Fruit fly (Drosophila melanogaster) whole organism, prepupa: ENCODE data around the gene CG7916.

Source experiments
- Blimp-1 ChIP-seq: fragments of 200-800 bp; sonication (Bioruptor generic); optimal IDR thresholded peaks from 3 replicates; lab custom pipeline; 2017; ENCODE audit warnings: missing biosample characterization, missing genetic modification characterization, mild to moderate bottlenecking, moderate library complexity, missing genetic modification reagents
- CG10631 ChIP-seq: fragments of 200-800 bp; sonication (Bioruptor generic); optimal IDR thresholded peaks from 2 replicates; lab custom pipeline; 2016; ENCODE audit warnings: missing biosample characterization, missing genetic modification characterization
- CG10669 ChIP-seq: fragments of 200-800 bp; sonication (Bioruptor generic); optimal IDR thresholded peaks from 3 replicates; lab custom pipeline; 2018; ENCODE audit warnings: missing biosample characterization, mild to moderate bottlenecking, missing genetic modification characterization, moderate library complexity
- CG11294 ChIP-seq: fragments of 200-800 bp; sonication (Bioruptor generic); IDR thresholded peaks from 2 replicates; pipeline ENCODE4 v1.3.6; 2022; ENCODE audit warnings: missing biosample characterization, missing genetic modification characterization
- CG11902 ChIP-seq: fragments of 200-800 bp; sonication (Bioruptor generic); optimal IDR thresholded peaks from 3 replicates; lab custom pipeline; 2016; ENCODE audit warnings: missing biosample characterization, missing genetic modification characterization
- CG15336 ChIP-seq: fragments of 200-800 bp; sonication (Bioruptor generic); IDR thresholded peaks from 2 replicates; pipeline ENCODE4 v1.3.6; 2022; ENCODE audit warnings: missing biosample characterization, missing genetic modification characterization
- CG1621 ChIP-seq: fragments of 200-800 bp; sonication (Bioruptor generic); optimal IDR thresholded peaks from 3 replicates; lab custom pipeline; 2018; ENCODE audit warnings: missing biosample characterization, mild to moderate bottlenecking, missing genetic modification characterization
- CG16779 ChIP-seq: fragments of 200-800 bp; sonication (Bioruptor generic); optimal IDR thresholded peaks from 3 replicates; lab custom pipeline; 2017; ENCODE audit warnings: missing biosample characterization, mild to moderate bottlenecking, missing genetic modification characterization
- CG3032 ChIP-seq: fragments of 200-800 bp; optimal IDR thresholded peaks from 2 replicates; lab custom pipeline; 2019; ENCODE audit warnings: missing biosample characterization, mild to moderate bottlenecking, missing genetic modification characterization, moderate library complexity
- CG31627 ChIP-seq: fragments of 200-800 bp; sonication (Bioruptor generic); optimal IDR thresholded peaks from 3 replicates; lab custom pipeline; 2016; ENCODE audit warnings: missing biosample characterization, missing genetic modification characterization
- CG34406 ChIP-seq: fragments of 200-800 bp; sonication (Bioruptor generic); optimal IDR thresholded peaks from 3 replicates; lab custom pipeline; 2016; ENCODE audit warnings: missing biosample characterization, missing genetic modification characterization
- CG3919 ChIP-seq: fragments of 200-800 bp; sonication (Bioruptor generic); optimal IDR thresholded peaks from 3 replicates; lab custom pipeline; 2016; ENCODE audit warnings: missing biosample characterization, missing genetic modification characterization
- CG4318 ChIP-seq: fragments of 200-800 bp; sonication (Bioruptor generic); optimal IDR thresholded peaks from 3 replicates; lab custom pipeline; 2017; ENCODE audit warnings: missing biosample characterization, mild to moderate bottlenecking, missing genetic modification characterization
- CG6163 ChIP-seq: fragments of 200-800 bp; sonication (Bioruptor generic); IDR thresholded peaks from 3 replicates; pipeline ENCODE4 v1.3.6; 2022; ENCODE audit warnings: missing biosample characterization, missing genetic modification characterization
- CG6792 ChIP-seq: fragments of 200-800 bp; sonication (Bioruptor generic); optimal IDR thresholded peaks from 3 replicates; lab custom pipeline; 2016; ENCODE audit warnings: missing biosample characterization, missing genetic modification characterization
- CG6808 ChIP-seq: fragments of 200-800 bp; sonication (Bioruptor generic); optimal IDR thresholded peaks from 3 replicates; lab custom pipeline; 2017; ENCODE audit warnings: missing biosample characterization, missing genetic modification characterization, mild to moderate bottlenecking, moderate library complexity, missing genetic modification reagents
- CG6854 ChIP-seq: fragments of 200-800 bp; sonication (Bioruptor generic); optimal IDR thresholded peaks from 2 replicates; lab custom pipeline; 2017; ENCODE audit warnings: missing biosample characterization, mild to moderate bottlenecking, missing genetic modification characterization
- CG7368 ChIP-seq: fragments of 200-800 bp; sonication (Bioruptor generic); optimal IDR thresholded peaks from 3 replicates; lab custom pipeline; 2016; ENCODE audit warnings: missing biosample characterization, missing genetic modification characterization
- CG8119 ChIP-seq: fragments of 200-800 bp; sonication (Bioruptor generic); IDR thresholded peaks from 3 replicates; pipeline ENCODE4 v1.3.6; 2022; ENCODE audit warnings: missing biosample characterization, missing genetic modification characterization
- CG8319 ChIP-seq: fragments of 200-800 bp; sonication (Bioruptor generic); optimal IDR thresholded peaks from 3 replicates; lab custom pipeline; 2016; ENCODE audit warnings: missing biosample characterization, missing genetic modification characterization
- CG8632 ChIP-seq: fragments of 200-800 bp; sonication (Bioruptor generic); optimal IDR thresholded peaks from 3 replicates; lab custom pipeline; 2016; ENCODE audit warnings: missing biosample characterization, missing genetic modification characterization
- CG9139 ChIP-seq: fragments of 200-800 bp; sonication (Bioruptor generic); optimal IDR thresholded peaks from 3 replicates; lab custom pipeline; 2017; ENCODE audit warnings: missing biosample characterization, mild to moderate bottlenecking, missing genetic modification characterization
- Eip75B ChIP-seq: fragments of 200-800 bp; sonication (Bioruptor generic); optimal IDR thresholded peaks from 3 replicates; lab custom pipeline; 2016; ENCODE audit warnings: missing biosample characterization, missing genetic modification characterization
- Eip78C ChIP-seq: fragments of 200-800 bp; sonication (Bioruptor generic); peaks from one replicate; lab custom pipeline; 2016; ENCODE audit warnings: missing biosample characterization, missing genetic modification characterization
- Eip93F ChIP-seq: fragments of 200-800 bp; sonication (Bioruptor generic); optimal IDR thresholded peaks from 2 replicates; lab custom pipeline; 2016; ENCODE audit warnings: missing biosample characterization, mild to moderate bottlenecking, missing genetic modification characterization
- Ets21C ChIP-seq: fragments of 200-800 bp; sonication (Bioruptor generic); optimal IDR thresholded peaks from 3 replicates; lab custom pipeline; 2016; ENCODE audit warnings: missing biosample characterization, missing genetic modification characterization
- Gug ChIP-seq: fragments of 200-800 bp; sonication (Bioruptor generic); IDR thresholded peaks from 2 replicates; pipeline ENCODE4 v1.3.6; 2022; ENCODE audit warnings: missing biosample characterization, missing genetic modification characterization
- Hr38 ChIP-seq: sonication (Bioruptor generic); optimal IDR thresholded peaks from 2 replicates; lab custom pipeline; 2016; ENCODE audit warnings: missing biosample characterization, missing genetic modification characterization
- Lpt ChIP-seq: fragments of 200-800 bp; sonication (Bioruptor generic); optimal IDR thresholded peaks from 3 replicates; lab custom pipeline; 2016; ENCODE audit warnings: missing biosample characterization, missing genetic modification characterization
- Met ChIP-seq: fragments of 200-800 bp; sonication (Bioruptor generic); optimal IDR thresholded peaks from 3 replicates; lab custom pipeline; 2016; ENCODE audit warnings: missing biosample characterization, missing genetic modification characterization
- OdsH ChIP-seq: fragments of 200-800 bp; sonication (Bioruptor generic); optimal IDR thresholded peaks from 3 replicates; lab custom pipeline; 2016; ENCODE audit warnings: missing biosample characterization, missing genetic modification characterization
- Smox ChIP-seq: fragments of 200-800 bp; sonication (Bioruptor generic); optimal IDR thresholded peaks from 3 replicates; lab custom pipeline; 2016; ENCODE audit warnings: missing biosample characterization, missing genetic modification characterization
- Sox14 ChIP-seq: fragments of 200-800 bp; sonication (Bioruptor generic); optimal IDR thresholded peaks from 3 replicates; lab custom pipeline; 2016; ENCODE audit warnings: missing biosample characterization, missing genetic modification characterization
- achi ChIP-seq: fragments of 200-800 bp; sonication (Bioruptor generic); optimal IDR thresholded peaks from 3 replicates; lab custom pipeline; 2016; ENCODE audit warnings: missing biosample characterization, missing genetic modification characterization
- acj6 ChIP-seq: fragments of 200-800 bp; sonication (Bioruptor generic); optimal IDR thresholded peaks from 3 replicates; lab custom pipeline; 2016; ENCODE audit warnings: missing biosample characterization, missing genetic modification characterization
- cyc ChIP-seq: fragments of 200-800 bp; sonication (Bioruptor generic); optimal IDR thresholded peaks from 3 replicates; lab custom pipeline; 2016; ENCODE audit warnings: missing biosample characterization, missing genetic modification characterization
- dac ChIP-seq: fragments of 200-800 bp; sonication (Bioruptor generic); optimal IDR thresholded peaks from 2 replicates; lab custom pipeline; 2017; ENCODE audit warnings: missing biosample characterization, mild to moderate bottlenecking, missing genetic modification characterization
- dsx ChIP-seq: fragments of 200-800 bp; optimal IDR thresholded peaks from 3 replicates; lab custom pipeline; 2019; ENCODE audit warnings: missing biosample characterization, mild to moderate bottlenecking, missing genetic modification characterization, moderate library complexity; ENCODE audit not compliant: poor library complexity, severe bottlenecking
- eg ChIP-seq: fragments of 200-800 bp; sonication (Bioruptor generic); IDR thresholded peaks from 3 replicates; pipeline ENCODE4 v1.3.6; 2022; ENCODE audit warnings: missing biosample characterization, missing genetic modification characterization
- fd59A ChIP-seq: fragments of 200-800 bp; sonication (Bioruptor generic); optimal IDR thresholded peaks from 2 replicates; lab custom pipeline; 2017; ENCODE audit warnings: missing biosample characterization, mild to moderate bottlenecking, missing genetic modification characterization, missing genetic modification reagents
- fd85E ChIP-seq: fragments of 200-800 bp; sonication (Bioruptor generic); optimal IDR thresholded peaks from 3 replicates; lab custom pipeline; 2016; ENCODE audit warnings: missing biosample characterization, missing genetic modification characterization
- fkh ChIP-seq: fragments of 200-800 bp; sonication (Bioruptor generic); optimal IDR thresholded peaks from 3 replicates; lab custom pipeline; 2017; ENCODE audit warnings: missing biosample characterization, mild to moderate bottlenecking, missing genetic modification characterization, moderate library complexity
- lz ChIP-seq: fragments of 200-800 bp; sonication (Bioruptor generic); optimal IDR thresholded peaks from 3 replicates; lab custom pipeline; 2016; ENCODE audit warnings: missing biosample characterization, missing genetic modification characterization
- net ChIP-seq: fragments of 200-800 bp; sonication (Bioruptor generic); optimal IDR thresholded peaks from 3 replicates; lab custom pipeline; 2016; ENCODE audit warnings: missing biosample characterization, missing genetic modification characterization
- pdm3 ChIP-seq: fragments of 200-800 bp; sonication (Bioruptor generic); optimal IDR thresholded peaks from 3 replicates; lab custom pipeline; 2016; ENCODE audit warnings: missing biosample characterization, missing genetic modification characterization
- spab ChIP-seq: fragments of 200-800 bp; sonication (Bioruptor generic); optimal IDR thresholded peaks from 2 replicates; lab custom pipeline; 2017; ENCODE audit warnings: missing biosample characterization, mild to moderate bottlenecking, missing genetic modification characterization, missing genetic modification reagents
- topi ChIP-seq: fragments of 200-800 bp; sonication (Bioruptor generic); optimal IDR thresholded peaks from 3 replicates; lab custom pipeline; 2016; ENCODE audit warnings: missing biosample characterization, missing genetic modification characterization
- vri ChIP-seq: fragments of 200-800 bp; sonication (Bioruptor generic); optimal IDR thresholded peaks from 3 replicates; lab custom pipeline; 2016; ENCODE audit warnings: missing biosample characterization, mild to moderate bottlenecking, missing genetic modification characterization

Gene CG7916

dm6 chr2L:13838647-13839390, 7.7 kb upstream of the CG7916 start (continued):
- TF ChIP-seq CG34406 (GFP tag; lab: Kevin White, UChicago) (no peak), Blimp-1 (GFP tag; lab: Kevin White, UChicago) (no peak), CG6854 (GFP tag; lab: Kevin White, UChicago) (no peak), CG8119 (no peak), CG1621 (tag; lab: Kevin White, UChicago) (no peak)

- TF ChIP-seq CG3919 (GFP tag; lab: Kevin White, UChicago) (peak; percentile 92), CG3032 (peak; percentile 84), CG6854 (GFP tag; lab: Kevin White, UChicago) (peak; percentile 61), eg (GFP tag; lab: Robert Waterston, UW) (peak; percentile 89; the same call in 2 of the 3 replicates), OdsH (GFP tag; lab: Kevin White, UChicago) (peak; percentile 93), CG9139 (GFP tag; lab: Kevin White, UChicago) (no peak), fd85E (GFP tag; lab: Kevin White, UChicago) (peak; percentile 53), fd59A (GFP tag; lab: Kevin White, UChicago) (peak; percentile 76), lz (GFP tag; lab: Kevin White, UChicago) (peak; percentile 94), Eip75B (peak; percentile 92), CG4318 (GFP tag; lab: Kevin White, UChicago) (peak; percentile 90), CG11294 (GFP tag; lab: Robert Waterston, UW) (peak; percentile 87), spab (GFP tag; lab: Kevin White, UChicago) (peak; percentile 77), acj6 (peak; percentile 92), Met (GFP tag; lab: Kevin White, UChicago) (peak; percentile 96), Blimp-1 (GFP tag; lab: Kevin White, UChicago) (peak; percentile 79), Lpt (peak; percentile 93), CG6808 (GFP tag; lab: Kevin White, UChicago) (peak; percentile 79), Gug (GFP tag; lab: Robert Waterston, UW) (peak; percentile 80), CG6792 (GFP tag; lab: Kevin White, UChicago) (peak; percentile 89), CG34406 (GFP tag; lab: Kevin White, UChicago) (peak; percentile 90), Eip78C (GFP tag; lab: Kevin White, UChicago) (peak; percentile 98), fkh (GFP tag; lab: Kevin White, UChicago) (no peak), CG8119 (peak; percentile 96), CG11902 (GFP tag; lab: Kevin White, UChicago) (peak; percentile 77), vri (GFP tag; lab: Kevin White, UChicago) (peak; percentile 77), Smox (peak; percentile 93), Eip93F (peak; percentile 74), cyc (GFP tag; lab: Kevin White, UChicago) (peak; percentile 91), CG8632 (GFP tag; lab: Kevin White, UChicago) (peak; percentile 91), Hr38 (GFP tag; lab: Kevin White, UChicago) (no peak), Ets21C (GFP tag; lab: Kevin White, UChicago) (peak; percentile 88), CG10631 (GFP tag; lab: Kevin White, UChicago) (peak; percentile 88), CG31627 (GFP tag; lab: Kevin White, UChicago) (peak; percentile 94), CG15336 (GFP tag; lab: Robert Waterston, UW) (peak; percentile 94), CG8319 (GFP tag; lab: Kevin White, UChicago) (peak; percentile 77), pdm3 (GFP tag; lab: Kevin White, UChicago) (peak; percentile 91), net (GFP tag; lab: Kevin White, UChicago) (peak; percentile 92), CG10669 (GFP tag; lab: Kevin White, UChicago) (peak; percentile 82), CG6163 (peak; percentile 86; the same call in 2 of the 3 replicates), CG16779 (tag; lab: Kevin White, UChicago) (peak; percentile 76), dsx (GFP tag; lab: Kevin White, UChicago) (peak; percentile 82), CG7368 (GFP tag; lab: Kevin White, UChicago) (peak; percentile 72), dac (peak; percentile 75), Sox14 (peak; percentile 93), achi (peak; percentile 91), topi (GFP tag; lab: Kevin White, UChicago) (peak; percentile 95)
Measured at dm6 chr2L:13839744-13840151, 6.8 kb upstream of the CG7916 start.
